Worm (Caenorhabditis elegans): ENCODE data around the gene elf-1.

Gene elf-1

ce11 chrIII:748782-749181, 59.8 kb downstream of the elf-1 start (continued):
- no peak for TF ChIP-seq nhr-77 (tag; optimal IDR thresholded peaks at IDR 0.05)

DNA sequence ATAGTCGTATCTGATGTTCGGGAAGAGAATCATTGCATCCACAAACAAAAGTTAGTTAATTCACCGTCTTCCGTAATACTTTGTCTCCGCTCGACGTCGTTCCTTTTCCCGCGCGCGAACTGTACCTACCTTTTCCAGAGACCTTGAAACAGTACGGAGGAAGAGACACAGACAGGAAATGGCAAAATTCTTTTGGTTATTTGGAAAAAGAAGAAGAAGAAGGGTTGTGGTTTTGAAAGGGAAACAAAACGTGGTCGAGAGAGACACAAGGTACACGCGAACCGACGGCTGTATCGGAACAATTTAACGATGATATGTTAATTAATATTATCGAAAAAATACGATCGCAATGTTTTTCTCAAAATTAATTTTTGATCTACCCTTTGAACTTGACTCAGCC, 61.1 kb downstream of the elf-1 start:
- TF ChIP-seq aha-1 (tag) (peak; percentile 63), nhr-28 (tag; optimal IDR thresholded peaks at IDR 0.05) (peak; percentile 24), nhr-48 (tag; optimal IDR thresholded peaks at IDR 0.05) (no peak), nhr-25 (tag; optimal IDR thresholded peaks at IDR 0.05; ENCODE audit: borderline replicate concordance, insufficient read depth) (peak; percentile 10)

DNA sequence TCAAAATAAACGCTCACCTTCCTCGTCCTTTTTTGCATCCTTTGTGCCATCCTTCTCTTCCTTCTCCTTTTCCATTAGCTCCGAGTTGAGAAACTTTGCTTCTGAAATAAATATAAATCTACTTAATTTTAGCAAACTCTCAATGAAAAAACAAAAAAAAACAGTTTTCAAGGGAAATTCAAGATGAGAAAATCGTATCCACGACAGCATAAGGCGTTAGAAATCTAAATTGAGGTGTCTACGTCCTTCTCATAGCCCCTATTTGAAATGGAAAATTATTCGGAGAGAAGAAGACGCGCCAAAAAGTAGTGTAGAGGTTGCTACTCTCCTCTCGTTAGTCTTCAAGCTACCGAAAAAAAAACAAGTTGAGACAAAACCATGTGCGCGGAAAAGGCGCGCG, 63.4 kb downstream of the elf-1 start, which contains the start of gene pat-12:
pat-12 (minus strand) TSS at position 101 of the 400 bp plus-strand sequence.
- TF ChIP-seq nhr-102 (tag; optimal IDR thresholded peaks at IDR 0.05) (no peak), F37D6.2 (tag; optimal IDR thresholded peaks at IDR 0.05) (no peak), lin-38 (GFP tag; IDR thresholded peaks at IDR 0.05) (no peak)

- TF ChIP-seq F44E2.7 (GFP tag; IDR thresholded peaks at IDR 0.05) (no peak), aha-1 (tag) (peak; percentile 93), egl-43 (GFP tag; IDR thresholded peaks at IDR 0.05) (0 out of 2 replicates have a peak, but pooled peaks have one; percentile 17), daf-16 (GFP tag; optimal IDR thresholded peaks at IDR 0.05) (no peak), daf-16 (tag; optimal IDR thresholded peaks at IDR 0.05) (no peak), lin-29 (GFP tag; IDR thresholded peaks at IDR 0.05) (0 out of 2 replicates have a peak, but pooled peaks have one; percentile 10), T26A8.4 (GFP tag; IDR thresholded peaks at IDR 0.05) (0 out of 2 replicates have a peak, but pooled peaks have one; percentile 70)
Observed at ce11 chrIII:754371-754770, 65.4 kb downstream of the elf-1 start.

ce11 chrIII:757981-758380, 69.0 kb downstream of the elf-1 start, which contains the start of gene T17H7.7:
Gene T17H7.7, minus strand, starts transcription at chrIII:758081.
- TF ChIP-seq D1046.2 (GFP tag; IDR thresholded peaks at IDR 0.05) (no peak), unc-62 (GFP tag; optimal IDR thresholded peaks at IDR 0.05 in 1 of 2) (peak in 1 of 2 experiments; percentile 1), unc-62 (tag; optimal IDR thresholded peaks at IDR 0.05) (no peak)

DNA sequence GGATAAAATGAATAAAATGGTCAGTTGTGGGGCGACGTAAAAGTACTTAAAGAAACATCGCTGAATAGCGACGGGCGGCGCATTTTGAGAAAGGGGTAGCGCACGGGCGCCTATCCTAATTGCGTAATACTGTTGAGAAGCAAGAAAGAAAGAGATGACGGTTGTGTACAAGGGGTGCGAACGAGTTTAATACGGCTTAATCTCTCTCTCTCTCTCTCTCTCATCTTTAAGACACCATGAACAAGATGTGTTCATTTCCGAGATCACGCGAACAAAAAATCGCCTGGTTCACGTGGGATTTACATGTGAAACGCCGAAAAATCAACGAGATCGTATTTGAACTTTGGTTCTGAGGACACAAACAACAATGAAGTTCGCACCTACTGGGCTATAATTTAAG, 70.7 kb downstream of the elf-1 start:
- TF ChIP-seq Y48G9A.11 (GFP tag; IDR thresholded peaks at IDR 0.05) (0 out of 2 replicates have a peak, but pooled peaks have one; percentile 10), mdt-29 (GFP tag; IDR thresholded peaks at IDR 0.05) (no peak), mdl-1 (tag; optimal IDR thresholded peaks at IDR 0.05) (peak in 1 of 2 experiments; percentile 36), hlh-30 (tag; optimal IDR thresholded peaks at IDR 0.05; ENCODE audit: insufficient read depth) (peak; percentile 46), daf-16 (GFP tag; optimal IDR thresholded peaks at IDR 0.05) (no peak), daf-16 (tag; optimal IDR thresholded peaks at IDR 0.05) (no peak), mxl-3 (GFP tag; optimal IDR thresholded peaks at IDR 0.05) (peak; percentile 8), nhr-48 (tag; optimal IDR thresholded peaks at IDR 0.05) (peak; percentile 75), hlh-11 (tag; optimal IDR thresholded peaks at IDR 0.05) (peak; percentile 58)

DNA sequence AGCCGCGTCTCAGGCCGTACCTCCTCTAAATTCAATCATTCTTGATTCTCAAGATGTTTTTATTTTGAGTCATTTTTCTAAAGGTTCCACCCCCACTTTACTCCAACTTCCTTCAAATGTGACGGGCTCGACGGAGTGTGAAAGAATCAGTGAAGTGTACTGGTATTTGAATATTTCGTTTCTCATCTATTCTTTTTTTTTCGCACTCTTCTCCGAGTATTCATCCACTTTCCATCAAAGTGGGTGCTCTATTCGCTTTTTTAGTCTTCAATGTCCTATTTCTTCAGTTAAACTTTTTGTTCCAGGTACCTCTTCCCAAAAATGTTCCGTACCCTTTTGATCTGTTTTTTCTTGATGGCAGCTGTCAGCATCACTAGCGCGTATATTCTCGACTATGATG, 72.5 kb downstream of the elf-1 start, which contains the start of gene nlp-52:
nlp-52 (plus strand) TSS at position 301 of the 400 bp plus-strand sequence.
- TF ChIP-seq lin-38 (GFP tag; IDR thresholded peaks at IDR 0.05) (no peak), fkh-10 (GFP tag; optimal IDR thresholded peaks at IDR 0.05) (no peak), zfp-3 (GFP tag; conservative IDR thresholded peaks at IDR 0.05) (no peak), ceh-20 (GFP tag; IDR thresholded peaks at IDR 0.05) (no peak), fos-1 (tag; optimal IDR thresholded peaks at IDR 0.05) (no peak), set-16 (GFP tag; IDR thresholded peaks at IDR 0.05) (no peak), D1046.2 (GFP tag; IDR thresholded peaks at IDR 0.05) (no peak), T20F7.1 (GFP tag; optimal IDR thresholded peaks at IDR 0.05) (no peak), ZK337.2 (GFP tag; IDR thresholded peaks at IDR 0.05) (no peak), daf-8 (GFP tag; IDR thresholded peaks at IDR 0.05) (no peak), nhr-10 (tag; optimal IDR thresholded peaks at IDR 0.05) (no peak), ceh-62 (tag; optimal IDR thresholded peaks at IDR 0.05) (no peak), duxl-1 (tag; optimal IDR thresholded peaks at IDR 0.05; ENCODE audit: poor library complexity) (no peak), egl-27 (tag; optimal IDR thresholded peaks at IDR 0.05) (no peak), nhr-42 (GFP tag; IDR thresholded peaks at IDR 0.05) (no peak), Y75B8A.6 (GFP tag; IDR thresholded peaks at IDR 0.05) (no peak)
